Worm (Caenorhabditis elegans) whole organism, young adult: ENCODE data around the gene atf-7.
A peak's percentile ranks its signal among the peaks of the same experiment; 100 is the strongest.

Source experiments
- B0019.2 ChIP-seq: fragments of 200-800 bp; sonication (Bioruptor generic); conservative IDR thresholded peaks from 2 replicates; pipeline ENCODE4 v1.3.6; 2022; ENCODE audit warnings: missing genetic modification reagents, missing genetic modification characterization, missing compliant biosample characterization
- C17E4.6 ChIP-seq: fragments of 200-800 bp; sonication (Bioruptor generic); IDR thresholded peaks from 2 replicates; pipeline ENCODE4 v1.3.6; 2022; ENCODE audit warnings: missing genetic modification reagents, missing genetic modification characterization, missing compliant biosample characterization
- F10E7.11 ChIP-seq: sonication (generic microtip); optimal IDR thresholded peaks from 2 replicates; lab custom pipeline; 2017; ENCODE audit warnings: mild to moderate bottlenecking, missing genetic modification characterization, moderate library complexity, missing compliant biosample characterization
- F22D6.2 ChIP-seq: sonication (generic microtip); optimal IDR thresholded peaks from 2 replicates; lab custom pipeline; 2016; ENCODE audit warnings: mild to moderate bottlenecking, missing genetic modification characterization, missing compliant biosample characterization
- F33H1.4 ChIP-seq: fragments of 200-800 bp; sonication (Bioruptor generic); IDR thresholded peaks from 2 replicates; pipeline ENCODE4 v1.3.6; 2022; ENCODE audit warnings: missing genetic modification reagents, missing genetic modification characterization, missing compliant biosample characterization
- F37B4.10 ChIP-seq: fragments of 200-800 bp; sonication (Bioruptor generic); IDR thresholded peaks from 2 replicates; pipeline ENCODE4 v1.3.6; 2022; ENCODE audit warnings: missing genetic modification characterization, missing compliant biosample characterization
- F49E8.2 ChIP-seq: sonication (generic microtip); optimal IDR thresholded peaks from 3 replicates; lab custom pipeline; 2017; ENCODE audit warnings: missing genetic modification characterization, mild to moderate bottlenecking, missing compliant biosample characterization, antibody characterized with exemption, moderate library complexity; ENCODE audit not compliant: insufficient read depth
- F52B5.7 ChIP-seq: sonication (generic microtip); optimal IDR thresholded peaks from 2 replicates; lab custom pipeline; 2016; ENCODE audit warnings: mild to moderate bottlenecking, missing genetic modification characterization, missing compliant biosample characterization
- T07F8.4 ChIP-seq: sonication (generic microtip); optimal IDR thresholded peaks from 2 replicates; lab custom pipeline; 2016; ENCODE audit warnings: mild to moderate bottlenecking, missing genetic modification characterization, moderate library complexity, missing compliant biosample characterization
- ama-1 ChIP-seq, 3 experiments: fragments of 150-350 bp in 1 of 3; sonication (generic microtip) in 2 of 3; optimal IDR thresholded peaks; 2 replicates each; lab custom pipeline; 2014 to 2018; ENCODE audit warnings: missing biosample characterization in 2 of 3, missing genetic modification characterization in 2 of 3, missing genetic modification reagents in 2 of 3
- aptf-2 ChIP-seq: fragments of 200-800 bp; sonication (Bioruptor generic); conservative IDR thresholded peaks from 2 replicates; pipeline ENCODE4 v1.3.6; 2022; ENCODE audit warnings: missing genetic modification reagents, missing genetic modification characterization, missing compliant biosample characterization
- aptf-3 ChIP-seq: fragments of 200-800 bp; sonication (Bioruptor generic); IDR thresholded peaks from 2 replicates; pipeline ENCODE4 v1.3.6; 2022; ENCODE audit warnings: missing genetic modification characterization, missing compliant biosample characterization
- attf-5 ChIP-seq: fragments of 200-800 bp; sonication (Bioruptor generic); optimal IDR thresholded peaks from 2 replicates; lab custom pipeline; 2018; ENCODE audit warnings: mild to moderate bottlenecking, missing genetic modification characterization, missing compliant biosample characterization
- attf-6 ChIP-seq: fragments of 200-800 bp; sonication (Bioruptor generic); IDR thresholded peaks from 2 replicates; pipeline ENCODE4 v1.3.6; 2022; ENCODE audit warnings: missing genetic modification reagents, missing genetic modification characterization, missing compliant biosample characterization
- bed-2 ChIP-seq: fragments of 200-800 bp; sonication (Bioruptor generic); IDR thresholded peaks from 2 replicates; pipeline ENCODE4 v1.3.6; 2022; ENCODE audit warnings: missing genetic modification reagents, missing genetic modification characterization, missing compliant biosample characterization
- cebp-1 ChIP-seq, 2 experiments: fragments of 200-800 bp in 1 of 2; sonication (Bioruptor generic) in 1 of 2; sonication (generic microtip) in 1 of 2; IDR thresholded peaks in 1 of 2; optimal IDR thresholded peaks in 1 of 2; 2 replicates each; pipeline versions ENCODE4 v1.3.6 to Lab custom; 2017 to 2022; ENCODE audit warnings: missing compliant biosample characterization in 2 of 2, missing genetic modification characterization in 2 of 2, mild to moderate bottlenecking in 1 of 2, missing genetic modification reagents in 1 of 2, moderate library complexity in 1 of 2
- ceh-58 ChIP-seq: fragments of 200-800 bp; sonication (Bioruptor generic); IDR thresholded peaks from 2 replicates; pipeline ENCODE4 v1.3.6; 2022; ENCODE audit warnings: missing genetic modification characterization, missing compliant biosample characterization
- chd-7 ChIP-seq: sonication (generic microtip); optimal IDR thresholded peaks from 2 replicates; lab custom pipeline; 2016; ENCODE audit warnings: mild to moderate bottlenecking, missing genetic modification characterization, moderate library complexity, missing compliant biosample characterization
- dpl-1 ChIP-seq: fragments of 150-350 bp; optimal IDR thresholded peaks from 2 replicates; lab custom pipeline; 2014; ENCODE audit warnings: missing biosample characterization, missing genetic modification reagents, missing genetic modification characterization
- hmg-1.2 ChIP-seq: fragments of 200-800 bp; sonication (Bioruptor generic); IDR thresholded peaks from 2 replicates; pipeline ENCODE4 v1.3.6; 2022; ENCODE audit warnings: missing genetic modification reagents, missing genetic modification characterization, missing compliant biosample characterization
- hrde-1 ChIP-seq: sonication (generic microtip); optimal IDR thresholded peaks from 2 replicates; lab custom pipeline; 2016; ENCODE audit warnings: missing genetic modification characterization, mild to moderate bottlenecking, missing compliant biosample characterization, moderate library complexity, missing genotype, missing genetic modification reagents, borderline replicate concordance
- let-526 ChIP-seq: fragments of 200-800 bp; sonication (Bioruptor generic); IDR thresholded peaks from 2 replicates; pipeline ENCODE4 v1.3.6; 2022; ENCODE audit warnings: missing genetic modification reagents, missing genetic modification characterization, missing compliant biosample characterization
- lin-26 ChIP-seq: fragments of 200-800 bp; sonication (Bioruptor generic); IDR thresholded peaks from 2 replicates; pipeline ENCODE4 v1.3.6; 2022; ENCODE audit warnings: missing genetic modification reagents, missing genetic modification characterization, missing compliant biosample characterization
- lin-54 ChIP-seq: fragments of 200-800 bp; sonication (Bioruptor generic); optimal IDR thresholded peaks from 2 replicates; lab custom pipeline; 2018; ENCODE audit warnings: mild to moderate bottlenecking, missing genetic modification characterization, missing compliant biosample characterization
- madf-10 ChIP-seq: sonication (generic microtip); optimal IDR thresholded peaks from 2 replicates; lab custom pipeline; 2016; ENCODE audit warnings: mild to moderate bottlenecking, missing genetic modification characterization, missing compliant biosample characterization
- mes-4 ChIP-seq: sonication (generic microtip); optimal IDR thresholded peaks from 2 replicates; lab custom pipeline; 2016; ENCODE audit warnings: missing genotype, missing genetic modification characterization, missing compliant biosample characterization
- mxl-1 ChIP-seq: sonication (generic microtip); optimal IDR thresholded peaks from 2 replicates; lab custom pipeline; 2016; ENCODE audit warnings: missing genetic modification characterization, missing compliant biosample characterization
- nhr-179 ChIP-seq: sonication (generic microtip); optimal IDR thresholded peaks from 2 replicates; lab custom pipeline; 2016; ENCODE audit warnings: mild to moderate bottlenecking, missing genetic modification characterization, missing compliant biosample characterization
- nhr-27 ChIP-seq: fragments of 200-800 bp; sonication (Bioruptor generic); optimal IDR thresholded peaks from 2 replicates; lab custom pipeline; 2018; ENCODE audit warnings: mild to moderate bottlenecking, missing genetic modification characterization, moderate library complexity, missing compliant biosample characterization
- nhr-80 ChIP-seq: sonication (generic microtip); optimal IDR thresholded peaks from 2 replicates; lab custom pipeline; 2016; ENCODE audit warnings: missing genetic modification characterization, missing compliant biosample characterization
- rcor-1 ChIP-seq: fragments of 200-800 bp; sonication (Bioruptor generic); IDR thresholded peaks from 2 replicates; pipeline ENCODE4 v1.3.6; 2022; ENCODE audit warnings: missing genetic modification reagents, missing genetic modification characterization, missing compliant biosample characterization
- repo-1 ChIP-seq: sonication (generic microtip); optimal IDR thresholded peaks from 2 replicates; lab custom pipeline; 2017; ENCODE audit warnings: mild to moderate bottlenecking, missing genetic modification characterization, missing compliant biosample characterization
- sea-2 ChIP-seq: fragments of 200-800 bp; sonication (Bioruptor generic); IDR thresholded peaks from 2 replicates; pipeline ENCODE4 v1.3.6; 2022; ENCODE audit warnings: missing genetic modification characterization, missing compliant biosample characterization
- sptf-2 ChIP-seq: fragments of 200-800 bp; sonication (Bioruptor generic); optimal IDR thresholded peaks from 2 replicates; lab custom pipeline; 2018; ENCODE audit warnings: mild to moderate bottlenecking, missing genetic modification characterization, missing compliant biosample characterization
- tlf-1 ChIP-seq: fragments of 200-800 bp; sonication (Bioruptor generic); optimal IDR thresholded peaks from 2 replicates; lab custom pipeline; 2018; ENCODE audit warnings: mild to moderate bottlenecking, missing genetic modification characterization, missing compliant biosample characterization
- unc-130 ChIP-seq: sonication (generic microtip); optimal IDR thresholded peaks from 2 replicates; lab custom pipeline; 2016; ENCODE audit warnings: missing genetic modification reagents, missing genetic modification characterization, missing compliant biosample characterization
- unc-62 ChIP-seq: fragments of 150-350 bp; optimal IDR thresholded peaks from 2 replicates; lab custom pipeline; 2014; ENCODE audit warnings: missing biosample characterization, missing genetic modification reagents, missing genetic modification characterization
- ztf-25 ChIP-seq: fragments of 200-800 bp; sonication (Bioruptor generic); IDR thresholded peaks from 2 replicates; pipeline ENCODE4 v1.3.6; 2022; ENCODE audit warnings: missing genetic modification reagents, missing genetic modification characterization, missing compliant biosample characterization
- ztf-6 ChIP-seq: fragments of 200-800 bp; sonication (Bioruptor generic); IDR thresholded peaks from 2 replicates; pipeline ENCODE4 v1.3.6; 2022; ENCODE audit warnings: missing genetic modification reagents, missing genetic modification characterization, missing compliant biosample characterization

The atf-7 gene

DNA sequence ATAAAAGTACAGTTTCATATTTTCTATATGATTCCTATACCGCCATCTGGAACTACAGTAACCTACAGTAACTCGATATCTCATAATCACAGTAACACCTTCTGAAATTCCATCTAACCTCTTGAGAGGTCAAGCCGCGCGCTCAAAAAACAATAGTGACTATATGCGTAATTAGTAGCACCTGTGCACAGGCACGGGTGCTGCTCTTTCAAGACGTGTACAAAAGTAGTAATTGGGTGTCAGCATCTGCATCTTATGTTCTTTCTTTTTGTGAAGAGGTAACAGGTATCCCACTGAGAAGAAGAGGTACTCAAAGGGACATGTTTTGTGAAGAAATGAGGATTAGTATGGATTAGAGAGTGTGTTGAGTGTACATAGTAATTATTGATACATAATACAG lies 37.5 kb downstream of the atf-7 start (continued):
- no peak for TF ChIP-seq hrde-1

- no peak for TF ChIP-seq mxl-1
- no peak for TF ChIP-seq tlf-1 (GFP tag; lab: Kevin White, UChicago)
- no peak for TF ChIP-seq F10E7.11
- no peak for TF ChIP-seq chd-7 (tag; lab: Kevin White, UChicago)
- no peak for TF ChIP-seq F37B4.10 (GFP tag; lab: Robert Waterston, UW)
- TF ChIP-seq repo-1 (tag; lab: Kevin White, UChicago), result no peak
- TF ChIP-seq F49E8.2 (tag; lab: Kevin White, UChicago), result no peak
- TF ChIP-seq attf-5 (GFP tag; lab: Kevin White, UChicago), result no peak
- TF ChIP-seq C17E4.6, result no peak
- no peak for TF ChIP-seq rcor-1 (GFP tag; lab: Robert Waterston, UW)
- no peak for TF ChIP-seq F22D6.2 (tag; lab: Kevin White, UChicago)
- no peak for TF ChIP-seq T07F8.4 (tag; lab: Kevin White, UChicago)
- TF ChIP-seq nhr-27, result no peak
- TF ChIP-seq mes-4, result no peak
- no peak for TF ChIP-seq attf-6 (GFP tag; lab: Robert Waterston, UW)
- TF ChIP-seq madf-10 (tag; lab: Kevin White, UChicago), result no peak
- no peak for TF ChIP-seq unc-130 (GFP tag; lab: Kevin White, UChicago)
These were observed 38.6 kb downstream of the atf-7 start for ce11 chrIII:4460242-4460641.

- TF ChIP-seq sptf-2 (no peak), hmg-1.2 (GFP tag; lab: Robert Waterston, UW) (peak; percentile 27; the same call in 1 of the 2 replicates)
These were observed 42.3 kb downstream of the atf-7 start for ce11 chrIII:4456579-4456978.

- TF ChIP-seq bed-2, result no peak
- no peak for TF ChIP-seq B0019.2
- TF ChIP-seq aptf-2 (GFP tag; lab: Robert Waterston, UW), result no peak
- no peak for TF ChIP-seq nhr-27
- no peak for TF ChIP-seq ama-1 (optimal IDR thresholded peaks at IDR 0.05; lab: Kevin White, UChicago)
- no peak for TF ChIP-seq ama-1 (GFP tag; optimal IDR thresholded peaks at IDR 0.05; lab: Kevin White, UChicago)
- TF ChIP-seq attf-5 (GFP tag; lab: Kevin White, UChicago), result no peak
- TF ChIP-seq lin-26 (GFP tag; lab: Robert Waterston, UW), result 0 out of 2 replicates have a peak, but pooled peaks have one; percentile 19
These were observed 43.9 kb downstream of the atf-7 start for ce11 chrIII:4454919-4455318.

ce11 chrIII:4453768-4454167 lies 45.1 kb downstream of the atf-7 start:
- TF ChIP-seq unc-62 (GFP tag; lab: Kevin White, UChicago) (peak; percentile 89), ztf-6 (no peak)

ce11 chrIII:4453301-4453700 lies 45.5 kb downstream of the atf-7 start:
- TF ChIP-seq lin-54, result no peak
- TF ChIP-seq ztf-25 (GFP tag; lab: Robert Waterston, UW), result 0 out of 2 replicates have a peak, but pooled peaks have one; percentile 9
- TF ChIP-seq, all 124 proteins: peak for 1

DNA sequence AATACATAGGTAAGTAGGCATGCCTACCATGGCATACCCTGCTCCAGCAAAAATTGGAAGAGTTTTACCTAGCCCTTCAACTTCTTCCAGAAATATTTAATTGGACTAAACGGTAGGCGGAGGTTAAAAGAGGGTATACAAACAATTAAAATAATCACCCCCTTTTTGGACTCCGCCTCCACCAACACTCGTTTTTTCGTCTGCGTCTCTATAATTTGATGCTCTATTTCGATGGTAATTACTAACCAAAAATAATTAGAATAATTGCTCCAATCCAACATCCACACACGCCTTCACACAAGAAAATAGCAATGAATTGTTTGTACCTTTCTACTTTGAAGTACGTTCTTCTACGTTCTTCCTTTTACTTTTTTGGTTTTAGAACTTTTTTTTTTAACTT lies 46.1 kb downstream of the atf-7 start:
- TF ChIP-seq aptf-3 (GFP tag; lab: Robert Waterston, UW) (no peak), sea-2 (no peak), ceh-58 (GFP tag; lab: Robert Waterston, UW) (no peak), mxl-1 (no peak), rcor-1 (GFP tag; lab: Robert Waterston, UW) (no peak), nhr-179 (tag; lab: Kevin White, UChicago) (no peak), unc-130 (GFP tag; lab: Kevin White, UChicago) (no peak), F52B5.7 (tag; lab: Kevin White, UChicago) (no peak), dpl-1 (GFP tag; lab: Kevin White, UChicago) (no peak), let-526 (no peak), nhr-80 (tag; lab: Kevin White, UChicago) (no peak), F33H1.4 (GFP tag; lab: Robert Waterston, UW) (no peak), cebp-1 (GFP tag; IDR thresholded peaks at IDR 0.05; lab: Robert Waterston, UW) (no peak), cebp-1 (tag; optimal IDR thresholded peaks at IDR 0.05; lab: Kevin White, UChicago) (no peak)
